Worm (Caenorhabditis elegans) whole organism, mixed stage, embryonic: ENCODE measurements around the gene F31E8.4.

Source experiments
- M03D4.4 ChIP-seq: sonication (generic microtip); optimal IDR thresholded peaks from 2 replicates; lab custom pipeline; 2017; ENCODE audit warnings: mild to moderate bottlenecking, missing genetic modification characterization, missing compliant biosample characterization
- bed-3 ChIP-seq: fragments of 200-800 bp; sonication (Bioruptor generic); optimal IDR thresholded peaks from 3 replicates; lab custom pipeline; 2018; ENCODE audit warnings: mild to moderate bottlenecking, missing genetic modification characterization, moderate library complexity, missing compliant biosample characterization
- ceh-39 ChIP-seq: fragments of 150-350 bp; optimal IDR thresholded peaks from 2 replicates; lab custom pipeline; 2014; ENCODE audit warnings: missing biosample characterization, missing genetic modification characterization
- ceh-43 ChIP-seq: fragments of 200-800 bp; sonication (Bioruptor generic); optimal IDR thresholded peaks from 2 replicates; lab custom pipeline; 2018; ENCODE audit warnings: mild to moderate bottlenecking, missing genetic modification characterization, moderate library complexity, missing compliant biosample characterization
- ceh-83 ChIP-seq: fragments of 200-800 bp; sonication (Bioruptor generic); optimal IDR thresholded peaks from 2 replicates; lab custom pipeline; 2018; ENCODE audit warnings: mild to moderate bottlenecking, missing genetic modification characterization, missing compliant biosample characterization
- ces-1 ChIP-seq: fragments of 150-350 bp; optimal IDR thresholded peaks from 2 replicates; lab custom pipeline; 2014; ENCODE audit warnings: missing biosample characterization, missing genetic modification reagents, missing genetic modification characterization
- drap-1 ChIP-seq: fragments of 200-800 bp; sonication (Bioruptor generic); optimal IDR thresholded peaks from 3 replicates; lab custom pipeline; 2018; ENCODE audit warnings: mild to moderate bottlenecking, missing genetic modification characterization, missing compliant biosample characterization
- elt-1 ChIP-seq: sonication (generic microtip); optimal IDR thresholded peaks from 2 replicates; lab custom pipeline; 2017; ENCODE audit warnings: missing genetic modification characterization, mild to moderate bottlenecking, missing compliant biosample characterization, antibody characterized with exemption, moderate library complexity, borderline replicate concordance; ENCODE audit not compliant: insufficient read depth
- elt-3 ChIP-seq: fragments of 150-350 bp; optimal IDR thresholded peaks from 2 replicates; lab custom pipeline; 2014; ENCODE audit warnings: missing biosample characterization, missing genetic modification characterization
- flh-1 ChIP-seq: fragments of 200-800 bp; sonication (Bioruptor generic); optimal IDR thresholded peaks from 2 replicates; lab custom pipeline; 2018; ENCODE audit warnings: mild to moderate bottlenecking, missing genetic modification characterization, moderate library complexity, missing compliant biosample characterization
- ham-2 ChIP-seq: fragments of 200-800 bp; sonication (Bioruptor generic); optimal IDR thresholded peaks from 2 replicates; lab custom pipeline; 2018; ENCODE audit warnings: mild to moderate bottlenecking, missing genetic modification characterization, missing compliant biosample characterization
- hlh-1 ChIP-seq: fragments of 150-350 bp; optimal IDR thresholded peaks from 2 replicates; lab custom pipeline; 2014; ENCODE audit warnings: missing biosample characterization, missing genetic modification reagents, missing genetic modification characterization
- lin-13 ChIP-seq: fragments of 150-350 bp; optimal IDR thresholded peaks from 2 replicates; lab custom pipeline; 2014; ENCODE audit warnings: missing biosample characterization, missing genetic modification characterization
- lsy-2 ChIP-seq: fragments of 150-350 bp; optimal IDR thresholded peaks from 2 replicates; lab custom pipeline; 2014; ENCODE audit warnings: missing biosample characterization, missing genetic modification characterization
- mab-5 ChIP-seq: fragments of 150-350 bp; optimal IDR thresholded peaks from 2 replicates; lab custom pipeline; 2014; ENCODE audit warnings: missing biosample characterization, missing genetic modification characterization
- mls-2 ChIP-seq: sonication (generic microtip); optimal IDR thresholded peaks from 2 replicates; lab custom pipeline; 2016; ENCODE audit warnings: mild to moderate bottlenecking, missing genetic modification characterization, moderate library complexity, missing compliant biosample characterization
- nhr-12 ChIP-seq: fragments of 150-350 bp; optimal IDR thresholded peaks from 2 replicates; lab custom pipeline; 2014; ENCODE audit warnings: missing biosample characterization, missing genetic modification characterization
- nhr-2 ChIP-seq: fragments of 150-350 bp; optimal IDR thresholded peaks from 2 replicates; lab custom pipeline; 2014; ENCODE audit warnings: missing biosample characterization, missing genetic modification characterization
- nhr-237 ChIP-seq: fragments of 150-350 bp; optimal IDR thresholded peaks from 2 replicates; lab custom pipeline; 2014; ENCODE audit warnings: missing biosample characterization, missing genetic modification characterization
- nhr-28 ChIP-seq: fragments of 150-350 bp; optimal IDR thresholded peaks from 2 replicates; lab custom pipeline; 2014; ENCODE audit warnings: missing biosample characterization, missing genetic modification characterization
- pha-4 ChIP-seq: fragments of 150-350 bp; optimal IDR thresholded peaks from 2 replicates; lab custom pipeline; 2018; ENCODE audit warnings: missing biosample characterization, missing genetic modification reagents, missing genetic modification characterization
- sem-2 ChIP-seq: fragments of 200-800 bp; sonication (Bioruptor generic); optimal IDR thresholded peaks from 2 replicates; lab custom pipeline; 2018; ENCODE audit warnings: mild to moderate bottlenecking, missing genetic modification characterization, missing compliant biosample characterization
- snpc-4 ChIP-seq: fragments of 150-350 bp; optimal IDR thresholded peaks from 2 replicates; lab custom pipeline; 2014; ENCODE audit warnings: missing biosample characterization, missing genetic modification characterization
- sptf-1 ChIP-seq: sonication (generic microtip); optimal IDR thresholded peaks from 2 replicates; lab custom pipeline; 2017; ENCODE audit warnings: mild to moderate bottlenecking, missing genetic modification characterization, moderate library complexity, missing compliant biosample characterization
- tbx-8 ChIP-seq: fragments of 200-800 bp; sonication (Bioruptor generic); optimal IDR thresholded peaks from 2 replicates; lab custom pipeline; 2018; ENCODE audit warnings: mild to moderate bottlenecking, missing genetic modification characterization, moderate library complexity, missing compliant biosample characterization
- unc-120 ChIP-seq: sonication (generic microtip); optimal IDR thresholded peaks from 2 replicates; lab custom pipeline; 2017; ENCODE audit warnings: missing genetic modification characterization, missing compliant biosample characterization; ENCODE audit not compliant: poor library complexity, severe bottlenecking
- unc-39 ChIP-seq: fragments of 150-350 bp; optimal IDR thresholded peaks from 2 replicates; lab custom pipeline; 2014; ENCODE audit warnings: missing biosample characterization, missing genetic modification characterization
- unc-62 ChIP-seq: fragments of 150-350 bp; optimal IDR thresholded peaks from 2 replicates; lab custom pipeline; 2014; ENCODE audit warnings: missing biosample characterization, missing genetic modification reagents, missing genetic modification characterization
- zip-8 ChIP-seq: fragments of 150-350 bp; optimal IDR thresholded peaks from 2 replicates; lab custom pipeline; 2014; ENCODE audit warnings: missing biosample characterization, missing genetic modification characterization
- ztf-11 ChIP-seq: fragments of 150-350 bp; optimal IDR thresholded peaks from 2 replicates; lab custom pipeline; 2014; ENCODE audit warnings: missing biosample characterization, missing genetic modification characterization

F31E8.4 gene

DNA sequence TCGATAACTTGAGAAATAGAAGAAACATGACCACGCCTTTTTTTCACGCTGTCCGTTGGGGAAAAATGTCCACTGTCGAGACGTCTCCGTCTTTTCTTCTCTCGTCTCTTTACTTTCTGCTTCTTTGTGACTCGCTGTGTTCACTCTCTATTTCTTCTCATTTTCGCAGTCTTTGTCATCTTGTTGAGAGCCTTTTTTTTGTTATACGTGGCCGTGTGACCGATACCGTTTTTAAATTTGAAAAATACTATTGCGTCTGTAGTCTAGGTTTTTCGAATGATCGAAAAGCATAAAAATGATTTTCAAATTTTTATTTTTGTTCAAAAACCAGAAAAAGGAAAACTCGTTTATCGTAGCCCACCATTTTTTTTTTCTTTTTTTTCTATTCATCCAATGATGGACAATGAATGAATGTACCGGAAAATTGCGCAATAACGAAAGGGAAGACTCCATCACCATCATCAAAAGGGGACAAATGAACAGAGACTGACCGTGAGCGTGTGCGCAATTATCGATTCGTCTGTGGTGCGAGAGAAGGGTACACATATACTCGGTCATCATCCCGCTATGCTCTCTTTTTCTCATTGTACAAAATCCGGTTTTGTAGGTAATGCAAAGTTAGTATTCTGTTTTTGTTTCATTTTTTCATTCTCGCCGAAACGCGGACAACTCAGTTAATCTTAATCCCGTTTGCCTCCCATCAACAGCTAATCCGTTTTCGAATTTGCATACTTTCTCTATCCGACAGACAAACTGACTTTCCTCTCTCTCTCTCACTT, 44.5 kb upstream of the F31E8.4 start:
- TF ChIP-seq nhr-2 (tag; lab: Kevin White, UChicago) (peak; percentile 34), nhr-12 (peak; percentile 2), sem-2 (GFP tag; lab: Kevin White, UChicago) (peak; percentile 24), mls-2 (tag; lab: Kevin White, UChicago) (no peak), ces-1 (GFP tag; lab: Kevin White, UChicago) (peak; percentile 97), nhr-237 (peak; percentile 21), zip-8 (tag; lab: Kevin White, UChicago) (peak; percentile 89), mab-5 (tag; lab: Kevin White, UChicago) (no peak), ceh-39 (tag; lab: Kevin White, UChicago) (peak; percentile 17), ztf-11 (tag; lab: Kevin White, UChicago) (peak; percentile 31)

ce11 chrII:6843680-6844079, 43.7 kb upstream of the F31E8.4 start:
- TF ChIP-seq unc-39 (tag; lab: Kevin White, UChicago): no peak
- TF ChIP-seq drap-1 (GFP tag; lab: Kevin White, UChicago): peak; percentile 8
- TF ChIP-seq, all 35 proteins: peak for 1

DNA sequence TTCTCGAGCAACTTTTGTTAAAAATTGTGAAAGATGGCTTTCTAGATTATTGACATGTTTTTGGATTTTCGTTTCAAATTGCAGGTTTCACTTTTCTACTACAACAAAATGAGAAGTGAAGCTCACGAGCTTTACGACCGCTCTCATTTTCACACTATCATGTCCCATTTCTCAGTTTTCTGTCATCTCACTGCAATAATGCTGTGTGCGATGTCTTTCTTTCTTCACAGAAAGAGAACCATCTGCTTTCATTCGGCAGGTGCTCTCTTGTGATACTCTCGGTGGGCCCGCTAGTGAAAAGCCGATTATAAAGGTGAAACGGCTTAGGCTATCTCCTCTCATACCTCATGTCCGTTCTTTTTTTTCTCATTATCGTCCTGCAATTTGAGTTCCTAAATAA, 43.3 kb upstream of the F31E8.4 start:
- TF ChIP-seq hlh-1 (tag; lab: Kevin White, UChicago) (peak; percentile 84), ces-1 (GFP tag; lab: Kevin White, UChicago) (no peak)

- TF ChIP-seq elt-3 (peak; percentile 81), pha-4 (no peak), ham-2 (GFP tag; lab: Kevin White, UChicago) (no peak), mls-2 (tag; lab: Kevin White, UChicago) (no peak), zip-8 (tag; lab: Kevin White, UChicago) (no peak), unc-120 (tag; lab: Kevin White, UChicago) (peak; percentile 79), sptf-1 (no peak), unc-62 (GFP tag; lab: Kevin White, UChicago) (peak; percentile 39), sem-2 (GFP tag; lab: Kevin White, UChicago) (no peak), M03D4.4 (no peak), bed-3 (GFP tag; lab: Kevin White, UChicago) (no peak), ceh-83 (no peak), nhr-2 (tag; lab: Kevin White, UChicago) (no peak), tbx-8 (GFP tag; lab: Kevin White, UChicago) (no peak), ces-1 (GFP tag; lab: Kevin White, UChicago) (peak; percentile 38), ceh-43 (GFP tag; lab: Kevin White, UChicago) (no peak), unc-39 (tag; lab: Kevin White, UChicago) (no peak), elt-1 (tag; lab: Kevin White, UChicago) (peak; percentile 94), snpc-4 (tag; lab: Kevin White, UChicago) (no peak), mab-5 (tag; lab: Kevin White, UChicago) (no peak), lin-13 (no peak), nhr-28 (no peak), flh-1 (GFP tag; lab: Kevin White, UChicago) (no peak)
- TF ChIP-seq, all 35 proteins: peak for 5
Observed at ce11 chrII:6842651-6843118, 42.7 kb upstream of the F31E8.4 start.

DNA sequence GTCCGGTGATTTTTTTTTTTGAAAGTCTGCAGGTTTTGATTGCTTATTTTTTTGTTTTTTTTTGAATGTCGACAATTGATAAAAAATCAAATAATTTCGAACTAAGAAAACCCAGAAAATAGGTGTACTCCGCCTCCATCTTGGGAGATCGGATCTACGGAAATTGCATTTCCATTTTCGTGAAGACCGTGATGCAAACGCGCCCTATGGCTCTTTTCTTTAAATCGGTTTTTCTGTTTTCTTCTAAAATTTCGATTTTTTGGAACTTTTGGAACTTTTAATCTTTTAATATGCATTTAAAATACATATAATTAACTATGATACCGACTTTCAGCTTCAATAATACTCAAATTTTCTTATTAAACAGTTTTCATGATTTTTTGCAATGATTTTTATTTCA, 42.1 kb upstream of the F31E8.4 start:
- TF ChIP-seq nhr-12 (no peak), unc-62 (GFP tag; lab: Kevin White, UChicago) (no peak), unc-39 (tag; lab: Kevin White, UChicago) (no peak), bed-3 (GFP tag; lab: Kevin White, UChicago) (no peak), nhr-237 (no peak), lin-13 (no peak), lsy-2 (no peak), elt-3 (no peak), ceh-83 (no peak), hlh-1 (tag; lab: Kevin White, UChicago) (no peak), unc-120 (tag; lab: Kevin White, UChicago) (no peak), ham-2 (GFP tag; lab: Kevin White, UChicago) (no peak), mls-2 (tag; lab: Kevin White, UChicago) (no peak), tbx-8 (GFP tag; lab: Kevin White, UChicago) (no peak), zip-8 (tag; lab: Kevin White, UChicago) (no peak), nhr-2 (tag; lab: Kevin White, UChicago) (no peak), M03D4.4 (no peak), mab-5 (tag; lab: Kevin White, UChicago) (no peak)
